Fruit fly (Drosophila melanogaster): Measurements from ENCODE around the gene subdued.

Gene subdued

DNA sequence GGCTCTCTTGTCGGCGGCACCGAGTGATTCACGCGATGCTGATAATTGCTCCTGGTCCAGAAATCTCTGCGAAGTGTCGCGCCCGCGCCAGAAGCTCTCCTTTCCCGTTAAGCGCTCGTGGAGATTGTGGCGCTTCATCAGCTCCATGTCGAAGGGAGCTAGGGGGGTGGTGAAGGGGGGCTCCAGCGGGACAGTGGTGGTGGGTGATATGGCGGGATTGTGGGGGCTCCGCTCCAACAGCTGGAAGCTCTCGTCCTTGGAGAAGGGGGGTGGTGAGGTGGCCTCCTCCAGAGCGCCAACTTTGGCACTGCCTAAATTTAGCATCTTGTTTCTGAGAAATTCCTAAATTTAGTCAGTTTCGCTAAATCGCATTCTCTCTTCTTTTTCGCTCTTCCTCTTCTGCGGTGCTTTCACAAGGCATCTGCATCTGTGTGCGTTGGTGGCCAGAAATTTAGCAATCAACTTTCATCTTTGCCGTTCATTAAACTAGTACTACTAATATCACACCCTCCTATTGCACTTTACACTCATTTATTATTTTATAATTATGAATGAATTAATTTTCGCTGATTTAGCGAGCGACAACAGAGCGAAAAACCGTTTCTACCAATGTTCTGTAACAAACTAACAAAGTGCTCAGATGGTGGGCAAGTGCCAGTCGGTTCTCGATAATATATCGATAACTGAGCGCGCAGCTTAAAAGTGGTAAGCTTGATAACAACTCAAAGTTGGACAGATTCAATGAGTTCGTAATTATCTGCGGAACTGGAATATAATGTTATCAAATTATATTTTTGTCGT is at the start of gene subdued:
Gene subdued, minus strand, starts transcription at position 631 of the 801 bp plus-strand sequence.
- TF ChIP-seq noc (tag; optimal IDR thresholded peaks at IDR 0.05) = no peak

dm6 chr3R:19682424-19682823 is 39.9 kb upstream of the subdued start:
- TF ChIP-seq noc (tag; optimal IDR thresholded peaks at IDR 0.05) = no peak

DNA sequence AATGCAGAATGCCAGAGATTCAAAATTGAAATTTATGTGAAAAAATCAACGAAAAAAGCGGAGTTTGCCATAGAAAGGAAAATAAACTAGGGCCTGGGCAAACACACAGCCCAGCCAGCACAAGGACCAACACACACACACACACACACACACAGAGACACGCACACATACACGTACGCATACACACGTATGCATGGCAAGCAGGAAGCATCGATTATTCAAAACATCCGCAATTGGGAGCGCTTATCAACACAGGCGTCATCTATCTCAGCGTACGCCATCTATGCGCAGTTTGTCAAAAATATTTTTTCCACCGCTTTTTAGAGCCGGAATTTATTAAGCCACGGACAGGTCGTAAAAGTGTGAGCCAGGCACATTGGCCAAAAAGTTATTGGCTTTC is 37.3 kb upstream of the subdued start:
- no peak for TF ChIP-seq noc (tag; optimal IDR thresholded peaks at IDR 0.05)

dm6 chr3R:19672905-19673304 is 30.4 kb upstream of the subdued start:
- no peak for TF ChIP-seq noc (tag; optimal IDR thresholded peaks at IDR 0.05)

DNA sequence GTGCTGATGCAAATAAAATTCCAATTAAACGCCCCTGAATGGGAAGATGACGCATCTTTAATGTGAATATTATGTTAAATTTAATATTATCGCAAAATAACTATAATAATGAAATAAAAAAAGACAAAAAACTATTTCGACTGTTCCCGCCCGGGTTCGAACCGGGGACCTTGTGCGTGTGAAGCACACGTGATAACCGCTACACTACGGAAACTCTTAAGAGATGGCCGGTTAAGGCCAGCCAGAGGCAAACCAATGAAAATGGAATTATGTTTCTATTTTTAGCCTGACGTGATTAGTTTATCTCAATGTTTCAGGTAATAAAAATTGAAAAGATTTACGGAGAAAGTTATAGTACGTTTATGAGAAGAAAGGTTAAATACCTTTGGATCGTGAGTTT is 29.6 kb upstream of the subdued start:
- TF ChIP-seq noc (tag; optimal IDR thresholded peaks at IDR 0.05) = no peak

DNA sequence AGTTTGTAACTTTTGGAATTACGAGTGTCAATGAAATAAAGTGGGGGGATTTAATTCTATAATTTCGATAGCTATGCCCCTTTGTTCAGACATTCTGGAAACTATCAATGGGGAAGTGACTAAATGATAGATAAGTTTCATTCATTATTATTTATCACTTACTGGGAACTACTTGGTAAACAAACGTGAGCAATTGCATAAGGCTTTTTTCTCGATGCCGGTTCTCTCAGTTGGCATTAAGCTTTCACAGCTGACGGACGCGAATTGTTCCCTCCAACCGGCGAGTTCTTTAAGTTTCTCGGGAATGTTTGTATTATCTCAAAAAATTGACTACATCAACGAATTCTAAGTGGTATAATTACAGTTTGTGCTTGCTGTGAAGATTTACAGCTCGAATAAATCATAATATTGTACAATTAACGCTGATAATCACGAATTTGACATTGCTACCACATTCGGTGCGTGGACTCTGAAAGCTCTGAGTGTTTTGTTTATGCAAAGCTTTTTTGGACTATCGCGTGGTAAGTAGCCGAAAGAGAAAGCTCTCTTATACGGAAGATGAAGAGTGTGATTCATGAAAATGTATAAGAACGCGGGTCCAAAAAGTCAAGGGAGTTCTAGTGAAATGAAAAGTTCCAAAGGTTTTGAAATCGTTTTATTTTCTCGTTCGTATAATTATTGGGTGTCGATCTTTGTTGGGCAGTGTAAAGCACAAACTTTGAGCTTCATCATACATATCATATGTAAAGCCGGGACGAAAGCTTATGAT is 28.9 kb upstream of the subdued start, which contains the start of gene Naam:
Gene Naam, plus strand, starts transcription at position 228 of the 769 bp plus-strand sequence.
- TF ChIP-seq noc (tag; optimal IDR thresholded peaks at IDR 0.05) = peak; percentile 81

- TF ChIP-seq noc (tag; optimal IDR thresholded peaks at IDR 0.05) = no peak
Measured at dm6 chr3R:19664713-19665112, 22.2 kb upstream of the subdued start, which contains the start of gene CG7432. CG7432 (plus strand) TSS chr3R:19665007.

DNA sequence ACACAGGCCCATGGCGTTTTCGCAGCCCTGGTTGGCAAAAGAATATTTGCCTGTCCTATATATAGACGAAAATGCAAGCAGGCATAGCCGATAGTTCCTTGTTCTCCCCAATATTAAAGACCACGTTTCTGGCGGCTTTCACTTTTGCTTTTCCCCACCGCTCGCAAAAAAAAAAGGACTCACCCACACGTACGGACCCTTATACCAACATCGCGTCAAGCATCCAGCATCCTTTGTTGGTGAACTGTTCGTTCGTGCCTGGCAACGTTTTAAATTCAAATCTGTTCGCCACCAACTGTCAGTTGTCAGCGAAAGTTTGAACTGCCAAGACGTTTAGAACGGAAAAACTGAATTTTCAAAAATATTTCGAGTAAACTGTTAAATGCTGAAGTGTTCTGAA is 16.9 kb upstream of the subdued start, which contains the start of gene ort:
Gene ort, plus strand, starts transcription at position 301 of the 400 bp plus-strand sequence.
- TF ChIP-seq noc (tag; optimal IDR thresholded peaks at IDR 0.05) = no peak

- no peak for TF ChIP-seq noc (tag; optimal IDR thresholded peaks at IDR 0.05)
Measured at dm6 chr3R:19657766-19658165, 15.2 kb upstream of the subdued start, which contains the start of gene CG6184. CG6184 (minus strand) TSS chr3R:19657866.

DNA sequence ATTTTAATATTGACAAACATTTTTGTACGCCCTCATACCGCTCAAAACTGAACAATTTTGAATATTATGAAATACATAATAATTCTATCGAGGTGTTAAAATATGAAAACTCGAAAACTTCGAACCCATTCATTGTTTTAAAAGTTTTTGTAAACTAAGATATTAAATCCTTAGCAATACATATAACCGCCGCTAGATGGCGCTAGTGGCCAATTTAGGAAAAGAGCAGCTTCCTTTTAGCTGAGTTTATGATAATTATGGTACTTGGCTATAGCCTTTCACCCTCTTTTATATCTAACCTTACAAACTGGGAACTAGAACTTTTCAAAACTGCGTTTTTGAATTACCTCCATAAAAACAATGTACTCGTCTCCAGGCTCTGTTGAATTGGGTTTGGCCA is 14.7 kb upstream of the subdued start:
- TF ChIP-seq noc (tag; optimal IDR thresholded peaks at IDR 0.05) = no peak

DNA sequence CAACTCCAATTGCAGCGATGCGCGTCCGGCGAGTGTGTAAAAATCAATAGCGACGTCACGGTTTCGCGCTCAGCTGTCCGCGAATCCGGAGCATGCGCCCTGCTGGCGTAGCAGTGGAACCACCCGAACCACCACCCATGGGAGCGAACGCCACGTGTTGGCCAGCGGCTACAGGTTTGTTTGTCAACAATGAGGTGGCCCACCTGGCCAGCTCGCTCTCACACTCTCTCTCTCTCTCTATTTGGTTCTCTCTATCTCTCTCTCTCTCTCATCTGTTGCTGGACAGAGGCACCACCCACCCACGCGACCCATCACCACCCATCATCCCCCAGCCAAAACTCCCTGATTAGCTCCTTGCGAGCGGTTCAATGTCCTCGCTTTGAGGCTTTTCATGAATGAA is 13.9 kb upstream of the subdued start:
- TF ChIP-seq noc (tag; optimal IDR thresholded peaks at IDR 0.05) = no peak

dm6 chr3R:19650718-19651117 is 8.2 kb upstream of the subdued start, which contains the start of gene CG31219:
CG31219 (plus strand) TSS chr3R:19651018.
- TF ChIP-seq noc (tag; optimal IDR thresholded peaks at IDR 0.05) = no peak

DNA sequence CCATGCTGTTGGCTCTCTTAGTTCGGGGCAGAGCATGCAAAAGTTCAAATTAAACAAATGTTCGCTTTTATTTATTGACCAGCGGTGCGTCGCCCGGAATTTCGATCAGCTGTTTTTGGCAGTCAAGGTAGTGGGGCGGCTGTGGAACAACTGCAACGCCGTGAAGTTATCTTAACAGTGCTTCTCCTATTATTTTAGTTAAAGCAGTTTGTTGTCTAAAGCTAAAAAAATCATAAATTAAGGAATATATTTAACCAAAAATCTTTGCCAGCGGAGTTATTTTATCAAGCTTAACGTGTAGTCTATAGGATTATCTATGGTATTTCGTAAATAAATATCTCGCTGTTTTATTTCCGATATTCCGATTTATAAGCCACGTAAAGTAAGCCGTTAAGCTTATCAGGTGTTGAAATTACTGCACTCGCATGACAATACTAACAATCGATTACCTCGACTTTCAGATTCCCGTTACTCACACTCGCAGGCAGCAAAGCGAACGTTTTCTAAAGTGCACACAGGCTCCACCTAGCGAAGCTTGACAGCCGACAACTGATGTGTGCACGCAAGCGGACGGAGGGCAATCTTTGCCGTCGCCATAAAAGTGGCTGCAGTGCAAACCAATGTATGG is 5.9 kb upstream of the subdued start, which contains the start of the genes CG6195 and CG31220:
Gene CG6195, minus strand, starts transcription at position 122 of the 628 bp plus-strand sequence.
Gene CG31220, plus strand, starts transcription at position 199 of the 628 bp plus-strand sequence.
- TF ChIP-seq noc (tag; optimal IDR thresholded peaks at IDR 0.05) = no peak

DNA sequence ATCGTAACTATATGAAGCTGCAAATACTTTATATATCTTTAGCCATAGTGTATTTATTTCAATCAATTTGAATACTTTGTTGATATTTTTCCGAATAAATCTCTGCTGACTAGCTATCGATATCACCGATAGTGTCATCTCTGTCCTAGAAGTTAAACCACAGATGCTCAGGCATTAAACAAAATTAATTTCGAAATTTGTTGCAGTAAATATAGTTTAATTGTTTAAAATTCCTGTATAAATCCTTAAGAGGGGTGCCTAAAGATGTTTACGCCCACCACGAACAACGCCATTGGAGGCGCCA is 2.3 kb upstream of the subdued start, which contains the start of gene Nup58:
Gene Nup58, plus strand, starts transcription at position 126 of the 304 bp plus-strand sequence.
- no peak for TF ChIP-seq noc (tag; optimal IDR thresholded peaks at IDR 0.05)

dm6 chr3R:19644094-19644900 is 1.8 kb upstream of the subdued start, which contains the start of gene Vha13:
Vha13 (minus strand) TSS chr3R:19644386.
- peak; percentile 70 for TF ChIP-seq noc (tag; optimal IDR thresholded peaks at IDR 0.05)

Data from whole organism, larva.